Fruit fly (Drosophila melanogaster): ENCODE data around the gene Nemp.

Nemp gene

DNA sequence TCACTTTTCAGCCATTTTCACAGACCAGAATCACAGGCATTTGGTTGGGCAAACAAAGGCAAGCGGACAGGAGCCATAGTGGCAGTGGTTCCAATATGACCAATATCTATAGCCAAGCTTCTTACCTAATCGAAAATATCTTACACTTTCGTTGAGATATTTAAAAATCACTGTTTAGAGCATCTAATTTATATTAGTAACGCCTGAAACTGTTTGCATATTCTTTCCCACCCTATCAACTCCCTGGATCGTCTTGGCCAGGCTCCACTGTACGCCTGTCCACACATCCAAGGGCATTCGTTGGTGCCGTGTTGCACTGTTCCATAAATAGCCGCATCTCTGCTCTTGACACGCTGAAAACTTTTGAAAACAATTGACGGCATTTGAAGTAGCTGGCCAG lies 35.7 kb upstream of the Nemp start (continued):
- TF ChIP-seq CG17829 (tag; optimal IDR thresholded peaks at IDR 0.05) (no peak), Oli (tag; optimal IDR thresholded peaks at IDR 0.05) (peak; percentile 28), Jarid2 (GFP tag; optimal IDR thresholded peaks at IDR 0.05) (no peak), CG1792 (GFP tag; optimal IDR thresholded peaks at IDR 0.05) (no peak), Deaf1 (tag; optimal IDR thresholded peaks at IDR 0.05) (no peak), HmgZ (tag; optimal IDR thresholded peaks at IDR 0.05) (no peak), emc (GFP tag; optimal IDR thresholded peaks at IDR 0.05) (no peak), chinmo (GFP tag; IDR thresholded peaks at IDR 0.05; ENCODE audit: partially characterized antibody) (no peak), ham (GFP tag; IDR thresholded peaks at IDR 0.05) (no peak), CG3281 (GFP tag; optimal IDR thresholded peaks at IDR 0.05) (no peak), dysf (GFP tag; IDR thresholded peaks at IDR 0.05) (peak; percentile 53; the same call in 2 of the 3 replicates), bab2 (GFP tag; optimal IDR thresholded peaks at IDR 0.05) (no peak), pzg (GFP tag; optimal IDR thresholded peaks at IDR 0.05) (no peak), ttk (GFP tag; IDR thresholded peaks at IDR 0.05) (0 out of 2 replicates have a peak, but pooled peaks have one; percentile 36), CG4404 (GFP tag; IDR thresholded peaks at IDR 0.05) (no peak), Sry-δ (GFP tag; optimal IDR thresholded peaks at IDR 0.05) (no peak), mirr (GFP tag; optimal IDR thresholded peaks at IDR 0.05) (no peak), BEAF-32 (GFP tag; optimal IDR thresholded peaks at IDR 0.05) (no peak), CG14014 (GFP tag; IDR thresholded peaks at IDR 0.05) (no peak), wor (GFP tag; IDR thresholded peaks at IDR 0.05) (0 out of 2 replicates have a peak, but pooled peaks have one; percentile 33), Hsf (GFP tag; optimal IDR thresholded peaks at IDR 0.05) (peak; percentile 25), ranshi (GFP tag; IDR thresholded peaks at IDR 0.05) (0 out of 2 replicates have a peak, but pooled peaks have one; percentile 17), slp2 (GFP tag; optimal IDR thresholded peaks at IDR 0.05) (no peak), CG2889 (GFP tag; IDR thresholded peaks at IDR 0.05) (no peak), Hr78 (GFP tag; optimal IDR thresholded peaks at IDR 0.05) (no peak), NC2α (GFP tag; optimal IDR thresholded peaks at IDR 0.05) (no peak), Ada2b (GFP tag; IDR thresholded peaks at IDR 0.05) (no peak), CG12744 (GFP tag; optimal IDR thresholded peaks at IDR 0.05) (no peak), Meics (GFP tag; optimal IDR thresholded peaks at IDR 0.05) (no peak), ems (GFP tag; optimal IDR thresholded peaks at IDR 0.05) (no peak), bigmax (GFP tag; optimal IDR thresholded peaks at IDR 0.05) (no peak), CG4854 (GFP tag; optimal IDR thresholded peaks at IDR 0.05) (no peak), ci (GFP tag; IDR thresholded peaks at IDR 0.05) (peak; percentile 57; the same call in 1 of the 3 replicates), Nf-YA (GFP tag; IDR thresholded peaks at IDR 0.05) (no peak), CG4617 (GFP tag; optimal IDR thresholded peaks at IDR 0.05; ENCODE audit: borderline replicate concordance) (no peak), tap (tag; optimal IDR thresholded peaks at IDR 0.05) (no peak), odd (GFP tag; optimal IDR thresholded peaks at IDR 0.05) (no peak), fd3F (GFP tag; optimal IDR thresholded peaks at IDR 0.05) (no peak), ase (GFP tag; IDR thresholded peaks at IDR 0.05) (no peak), Antp (GFP tag; optimal IDR thresholded peaks at IDR 0.05) (peak; percentile 9), CG2199 (GFP tag; IDR thresholded peaks at IDR 0.05) (no peak), nerfin-1 (tag; optimal IDR thresholded peaks at IDR 0.05) (peak; percentile 11), CG32767 (GFP tag; IDR thresholded peaks at IDR 0.05) (no peak), CG1603 (tag; optimal IDR thresholded peaks at IDR 0.05) (peak; percentile 42), CG1024 (GFP tag; IDR thresholded peaks at IDR 0.05) (no peak), CG15011 (GFP tag; optimal IDR thresholded peaks at IDR 0.05) (no peak), esg (GFP tag; conservative IDR thresholded peaks at IDR 0.05) (0 out of 2 replicates have a peak, but pooled peaks have one; percentile 9), nau (GFP tag; optimal IDR thresholded peaks at IDR 0.05) (no peak), tgo (GFP tag; IDR thresholded peaks at IDR 0.05) (no peak; the same call in 2 of the 3 replicates), pan (optimal IDR thresholded peaks at IDR 0.05) (no peak), pan (GFP tag; optimal IDR thresholded peaks at IDR 0.05 in 1 of 2, IDR thresholded peaks at IDR 0.05 in 1 of 2) (peak in 1 of 2 experiments; percentile 21), CG12236 (GFP tag; optimal IDR thresholded peaks at IDR 0.05) (no peak)

Data from whole organism, embryonic.